Fruit fly (Drosophila melanogaster) Kc167 (cell line): ENCODE results near the gene CG15199.

Source experiments
- Myc ChIP-seq: fragments of >200 bp; optimal IDR thresholded peaks from 2 replicates; lab custom pipeline; 2017; ENCODE audit warnings: missing external identifiers
- Sin3A ChIP-seq: fragments of >200 bp; optimal IDR thresholded peaks from 2 replicates; lab custom pipeline; 2018; ENCODE audit warnings: missing external identifiers
- h ChIP-seq: fragments of >200 bp; optimal IDR thresholded peaks from 3 replicates; lab custom pipeline; 2018; ENCODE audit warnings: missing external identifiers
- insv ChIP-seq: fragments of >200 bp; optimal IDR thresholded peaks from 3 replicates; lab custom pipeline; 2018; ENCODE audit warnings: missing external identifiers
- psq ChIP-seq: fragments of >200 bp; optimal IDR thresholded peaks from 2 replicates; lab custom pipeline; 2017; ENCODE audit warnings: missing external identifiers
- ttk ChIP-seq: sonication (Bioruptor generic); optimal IDR thresholded peaks from 2 replicates; lab custom pipeline; 2017; ENCODE audit warnings: missing external identifiers

- TF ChIP-seq psq (no peak), Sin3A (lab: Kevin White, UChicago) (no peak), insv (lab: Kevin White, UChicago) (no peak), Myc (lab: Kevin White, UChicago) (no peak), h (lab: Kevin White, UChicago) (no peak), ttk (lab: Kevin White, UChicago) (no peak)
Observed at dm6 chrX:11128828-11129227, 12.8 kb downstream of the CG15199 start, which contains the start of gene SrpRalpha.
